Fruit fly (Drosophila melanogaster) S2 (cell line): ENCODE measurements around the gene CG13252.

Experiments used
- CG8478 ChIP-seq: fragments of >200 bp; optimal IDR thresholded peaks from 2 replicates; lab custom pipeline; 2018
- CTCF ChIP-seq, 2 experiments: fragments of >200 bp; optimal IDR thresholded peaks; 2 replicates each; lab custom pipeline; 2018

Gene CG13252

dm6 chr3L:20730323-20731238 lies at the start of gene CG13252:
Gene CG13252, plus strand, starts transcription at chr3L:20730591.
- no peak for TF ChIP-seq CTCF (optimal IDR thresholded peaks at IDR 0.05; lab: Kevin White, UChicago)
- TF ChIP-seq CG8478, result no peak

dm6 chr3L:20685079-20685478 lies 45.3 kb upstream of the CG13252 start:
- TF ChIP-seq CG8478, result no peak

dm6 chr3L:20687134-20687787 lies 43.1 kb upstream of the CG13252 start:
- TF ChIP-seq CTCF (optimal IDR thresholded peaks at IDR 0.05; lab: Kevin White, UChicago), result no peak
- TF ChIP-seq CG8478, result no peak

dm6 chr3L:20688194-20688785 lies 42.1 kb upstream of the CG13252 start:
- no peak for TF ChIP-seq CTCF (optimal IDR thresholded peaks at IDR 0.05; lab: Kevin White, UChicago)
- no peak for TF ChIP-seq CG8478

- no peak for TF ChIP-seq CG8478
- no peak for TF ChIP-seq CTCF (optimal IDR thresholded peaks at IDR 0.05; lab: Kevin White, UChicago)
These were observed 40.3 kb upstream of the CG13252 start for dm6 chr3L:20690074-20690473.

dm6 chr3L:20690857-20691645 lies 39.3 kb upstream of the CG13252 start:
- TF ChIP-seq CG8478 (no peak), CTCF (optimal IDR thresholded peaks at IDR 0.05; lab: Kevin White, UChicago) (no peak)

DNA sequence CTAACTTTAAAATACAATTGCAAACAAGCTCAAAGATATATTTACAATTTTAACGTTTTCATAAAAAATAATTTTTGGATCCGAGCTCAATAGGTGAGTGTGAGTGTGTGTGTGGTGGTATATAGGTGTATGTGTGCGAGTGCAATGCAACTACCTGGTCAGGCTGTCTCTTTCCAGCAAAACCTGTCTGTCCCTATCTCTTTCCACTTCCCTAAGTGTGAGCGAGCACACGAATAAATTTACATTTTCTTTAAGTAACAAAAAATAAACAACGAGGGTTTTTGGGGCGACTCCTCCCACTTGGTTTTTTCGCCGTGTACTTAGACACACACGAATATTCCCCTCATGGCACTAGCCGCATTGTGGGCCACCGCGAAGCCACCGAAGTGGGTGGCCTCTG lies 37.9 kb upstream of the CG13252 start:
- peak in 1 of 2 experiments; percentile 17 for TF ChIP-seq CTCF (optimal IDR thresholded peaks at IDR 0.05; lab: Kevin White, UChicago)
- no peak for TF ChIP-seq CG8478

dm6 chr3L:20694584-20694983 lies 35.8 kb upstream of the CG13252 start:
- no peak for TF ChIP-seq CG8478
- TF ChIP-seq CTCF (optimal IDR thresholded peaks at IDR 0.05; lab: Kevin White, UChicago), result no peak

dm6 chr3L:20695328-20695822 lies 35.0 kb upstream of the CG13252 start, which contains the start of gene kni:
Gene kni, minus strand, starts transcription at chr3L:20695378.
- no peak for TF ChIP-seq CTCF (optimal IDR thresholded peaks at IDR 0.05; lab: Kevin White, UChicago)
- no peak for TF ChIP-seq CG8478

DNA sequence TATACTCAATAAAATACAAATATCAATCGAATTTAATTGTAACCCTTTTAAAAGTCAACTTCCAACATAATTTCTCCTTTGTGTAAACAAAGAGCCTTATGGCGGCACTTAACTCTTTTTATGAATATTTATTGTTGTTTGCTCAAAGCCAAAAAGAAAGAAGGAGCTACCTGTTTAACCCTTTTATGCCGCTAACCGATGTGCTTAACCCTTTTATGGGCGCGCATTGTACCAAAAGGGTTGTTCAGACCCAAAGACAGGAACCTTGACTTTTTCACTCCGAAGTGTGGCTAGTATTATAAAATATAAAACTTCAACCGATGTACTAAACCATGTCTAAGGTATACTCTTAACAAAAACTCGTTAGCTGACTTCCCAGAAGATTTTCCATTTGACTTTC lies 33.9 kb upstream of the CG13252 start:
- TF ChIP-seq CG8478 (no peak), CTCF (optimal IDR thresholded peaks at IDR 0.05; lab: Kevin White, UChicago) (no peak)

DNA sequence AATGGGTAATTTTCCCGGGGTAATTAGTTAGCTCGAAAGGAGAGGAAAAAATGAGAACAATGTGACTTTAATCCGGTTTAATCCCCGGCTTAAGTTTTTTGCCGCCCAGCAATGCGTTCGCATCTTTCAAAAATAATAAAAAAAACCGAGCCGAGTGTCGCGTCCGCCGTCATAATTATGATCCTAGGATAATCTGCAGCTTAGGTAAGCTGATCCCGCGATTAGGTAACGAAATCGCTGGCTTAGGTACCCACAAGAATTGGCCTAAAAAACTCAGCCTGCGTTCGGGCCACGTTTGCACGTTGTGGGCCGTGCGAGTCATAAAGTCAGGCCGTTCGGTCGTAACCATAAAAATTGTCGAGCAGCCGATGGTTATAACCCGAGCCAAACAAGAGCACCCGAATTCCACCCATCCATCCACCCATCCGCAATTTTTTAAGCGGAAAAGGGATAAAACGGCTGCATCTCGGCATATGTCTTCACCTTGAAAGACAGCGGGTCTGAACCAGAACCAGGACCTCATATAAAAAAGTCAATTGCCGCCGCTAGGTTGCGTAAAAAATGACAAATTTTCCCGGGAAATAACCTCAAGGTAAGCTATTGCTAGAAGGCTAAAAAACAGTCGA lies 33.1 kb upstream of the CG13252 start:
- no peak for TF ChIP-seq CTCF (optimal IDR thresholded peaks at IDR 0.05; lab: Kevin White, UChicago)
- TF ChIP-seq CG8478, result no peak

- TF ChIP-seq CTCF (optimal IDR thresholded peaks at IDR 0.05; lab: Kevin White, UChicago), result no peak
- TF ChIP-seq CG8478, result no peak
These were observed 29.7 kb upstream of the CG13252 start for dm6 chr3L:20700660-20701059.

dm6 chr3L:20707217-20707616 lies 23.2 kb upstream of the CG13252 start:
- TF ChIP-seq CG8478 (no peak), CTCF (optimal IDR thresholded peaks at IDR 0.05; lab: Kevin White, UChicago) (no peak)

dm6 chr3L:20710475-20711177 lies 19.8 kb upstream of the CG13252 start:
- no peak for TF ChIP-seq CG8478
- TF ChIP-seq CTCF (optimal IDR thresholded peaks at IDR 0.05; lab: Kevin White, UChicago), result no peak
